Worm (Caenorhabditis elegans) whole organism, L4/young adult: ENCODE results near the gene nphp-4.

ENCODE experiments used
- dao-5 ChIP-seq: sonication (generic microtip); optimal IDR thresholded peaks from 2 replicates; lab custom pipeline; 2016; ENCODE audit warnings: missing genotype, missing genetic modification characterization, moderate library complexity, missing compliant biosample characterization
- him-1 ChIP-seq: sonication (generic microtip); optimal IDR thresholded peaks from 2 replicates; lab custom pipeline; 2016; ENCODE audit warnings: missing genotype, missing genetic modification reagents, missing genetic modification characterization, missing compliant biosample characterization

ce11 chrV:11825662-11826061, 17.9 kb downstream of the nphp-4 start, which contains the start of gene D2023.4:
- TF ChIP-seq him-1 (tag; lab: Kevin White, UChicago) = no peak
- TF ChIP-seq dao-5 (tag; lab: Kevin White, UChicago) = no peak
